Worm (Caenorhabditis elegans): ENCODE measurements around the gene cki-1.

Gene cki-1

DNA sequence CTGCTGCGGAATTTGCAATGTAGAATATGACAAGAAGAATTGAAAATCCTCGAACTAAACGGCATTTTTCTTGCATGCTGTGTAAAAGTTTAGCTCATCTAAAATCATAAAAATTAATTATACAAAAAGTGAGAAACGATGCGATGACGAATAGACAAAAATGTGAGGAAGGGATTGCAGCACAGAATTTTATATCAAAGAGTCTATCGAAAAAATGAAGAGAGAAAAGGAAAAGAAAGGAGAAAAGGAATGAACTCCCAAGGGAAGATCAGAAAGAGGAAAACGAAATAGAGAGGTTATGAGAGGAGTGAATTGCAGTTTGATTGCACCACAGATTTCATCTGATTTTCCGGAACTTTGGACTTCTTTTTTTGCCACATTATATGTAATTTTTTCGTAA lies 16.8 kb upstream of the cki-1 start, which contains the start of gene glr-4:
Gene glr-4, minus strand, starts transcription at position 101 of the 400 bp plus-strand sequence.
- TF ChIP-seq ceh-58 (GFP tag; IDR thresholded peaks at IDR 0.05) = no peak
- TF ChIP-seq T07F8.4 (tag; optimal IDR thresholded peaks at IDR 0.05) = no peak
- TF ChIP-seq fkh-3 (tag; optimal IDR thresholded peaks at IDR 0.05) = no peak
- no peak for TF ChIP-seq ekl-4 (GFP tag; IDR thresholded peaks at IDR 0.05)
- no peak for TF ChIP-seq madf-6 (GFP tag; IDR thresholded peaks at IDR 0.05)
- no peak for TF ChIP-seq F33H1.4 (GFP tag; IDR thresholded peaks at IDR 0.05)
- no peak for TF ChIP-seq lsy-27 (tag; optimal IDR thresholded peaks at IDR 0.05; ENCODE audit: borderline replicate concordance, insufficient read depth)

DNA sequence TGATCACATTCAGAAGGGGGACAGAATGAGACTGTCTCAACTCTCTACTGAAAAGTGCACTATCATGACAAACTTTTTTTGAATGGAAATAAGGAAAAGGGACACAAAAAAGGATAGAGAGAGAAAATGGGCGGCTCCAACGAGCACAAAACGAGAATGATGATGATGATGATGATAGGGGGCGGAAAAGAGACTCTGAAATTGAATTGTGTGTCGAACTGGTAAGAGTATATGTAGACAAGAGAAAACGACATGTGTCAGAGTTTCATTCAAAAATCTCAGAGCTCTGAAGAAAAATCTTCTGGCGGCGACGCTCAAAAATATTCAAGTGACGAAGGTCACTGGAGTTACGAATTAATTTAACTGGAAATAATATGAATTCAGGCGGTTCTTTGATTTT lies 15.7 kb upstream of the cki-1 start:
- TF ChIP-seq F33H1.4 (GFP tag; IDR thresholded peaks at IDR 0.05) (no peak), mcd-1 (GFP tag; IDR thresholded peaks at IDR 0.05) (no peak), let-607 (tag; optimal IDR thresholded peaks at IDR 0.05) (no peak), efl-1 (GFP tag; optimal IDR thresholded peaks at IDR 0.05) (no peak), madf-10 (tag; optimal IDR thresholded peaks at IDR 0.05) (no peak), F49E8.2 (tag; optimal IDR thresholded peaks at IDR 0.05; ENCODE audit: insufficient read depth) (no peak), sea-2 (GFP tag; IDR thresholded peaks at IDR 0.05) (no peak), chd-7 (tag; optimal IDR thresholded peaks at IDR 0.05) (no peak), xnd-1 (tag; optimal IDR thresholded peaks at IDR 0.05) (no peak), zfh-2 (GFP tag; conservative IDR thresholded peaks at IDR 0.05) (no peak)

DNA sequence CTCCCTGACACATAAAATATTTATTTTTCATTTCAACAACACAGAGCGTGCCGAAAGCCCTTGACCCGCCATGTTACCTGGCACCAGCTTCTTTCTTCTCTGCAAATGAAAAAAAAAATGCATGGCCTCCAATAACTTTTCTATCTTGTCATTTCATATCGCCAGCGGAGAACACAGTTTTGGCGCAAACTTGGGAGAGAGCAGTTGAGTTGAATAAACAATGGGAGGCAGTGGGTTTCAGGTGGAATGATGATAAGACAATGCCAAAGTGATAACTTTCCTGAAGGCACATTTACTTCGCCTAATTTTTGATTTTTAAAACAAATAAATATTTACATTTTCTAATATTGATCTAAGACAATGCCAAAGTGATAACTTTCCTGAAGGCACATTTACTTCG lies 9.8 kb upstream of the cki-1 start:
- TF ChIP-seq pbrm-1 (GFP tag; IDR thresholded peaks at IDR 0.05) (no peak), sdz-38 (tag; optimal IDR thresholded peaks at IDR 0.05) (no peak), nhr-80 (tag; optimal IDR thresholded peaks at IDR 0.05) (peak; percentile 57)

DNA sequence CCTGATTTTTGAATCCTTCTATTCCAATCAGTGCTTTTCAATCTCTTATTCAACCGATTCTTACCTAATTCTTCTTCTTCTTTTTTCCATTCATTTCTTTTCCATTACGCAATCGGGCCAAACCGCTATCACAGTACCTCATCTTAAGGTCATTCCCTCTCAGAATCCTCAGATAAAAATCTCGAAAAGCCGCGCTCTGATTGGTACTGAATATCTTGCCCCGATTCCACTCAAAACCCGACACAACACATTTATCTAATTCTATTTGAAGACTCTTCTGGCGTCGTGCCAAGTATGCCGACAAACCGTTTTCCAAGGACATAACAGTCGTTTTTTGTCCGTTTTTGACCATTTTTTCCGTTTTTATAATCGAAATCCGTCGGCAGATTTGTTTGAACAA lies 9.1 kb upstream of the cki-1 start:
- no peak for TF ChIP-seq ceh-91 (GFP tag; IDR thresholded peaks at IDR 0.05)
- TF ChIP-seq Y67H2A.10 (GFP tag; conservative IDR thresholded peaks at IDR 0.05) = no peak
- TF ChIP-seq attf-6 (GFP tag; IDR thresholded peaks at IDR 0.05) = no peak
- no peak for TF ChIP-seq rcor-1 (GFP tag; IDR thresholded peaks at IDR 0.05)
- no peak for TF ChIP-seq xnd-1 (tag; optimal IDR thresholded peaks at IDR 0.05)
- no peak for TF ChIP-seq aptf-3 (GFP tag; IDR thresholded peaks at IDR 0.05)
- TF ChIP-seq mel-28 (tag; optimal IDR thresholded peaks at IDR 0.05; ENCODE audit: borderline replicate concordance) = no peak

DNA sequence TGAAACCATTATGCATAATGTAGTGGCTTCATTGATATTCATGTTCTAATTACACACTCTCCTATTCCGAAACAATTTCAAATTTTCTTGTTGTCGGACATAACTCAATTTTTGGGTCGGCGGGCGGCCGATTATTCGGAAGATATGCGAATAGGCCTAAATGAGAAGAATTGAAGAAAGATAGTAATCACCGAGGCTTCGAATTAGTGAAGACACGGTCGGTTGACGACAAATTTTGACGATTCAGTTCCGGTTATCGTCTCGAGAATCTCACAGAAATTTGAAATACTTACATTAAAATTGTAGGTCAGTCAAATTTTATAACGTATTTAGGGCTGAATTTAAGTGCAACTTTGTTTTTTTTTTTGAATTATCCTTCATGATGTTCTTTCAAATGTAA lies 7.9 kb upstream of the cki-1 start:
- TF ChIP-seq akir-1 (GFP tag; optimal IDR thresholded peaks at IDR 0.05) = no peak
- TF ChIP-seq F57A8.1 (GFP tag; optimal IDR thresholded peaks at IDR 0.05) = no peak
- TF ChIP-seq attf-3 (GFP tag; conservative IDR thresholded peaks at IDR 0.05) = no peak
- no peak for TF ChIP-seq cebp-1 (GFP tag; IDR thresholded peaks at IDR 0.05)
- TF ChIP-seq cebp-1 (tag; optimal IDR thresholded peaks at IDR 0.05) = no peak
- no peak for TF ChIP-seq snpc-1.3 (tag; optimal IDR thresholded peaks at IDR 0.05; ENCODE audit: insufficient read depth)
- TF ChIP-seq hmg-20 (GFP tag; IDR thresholded peaks at IDR 0.05) = no peak
- TF ChIP-seq aptf-3 (GFP tag; IDR thresholded peaks at IDR 0.05) = no peak

Data from whole organism, young adult.